Worm (Caenorhabditis elegans) whole organism, L4 larva: ENCODE measurements around the gene F47B8.18.

Experiments
- ama-1 ChIP-seq: fragments of 150-350 bp; optimal IDR thresholded peaks from 2 replicates; lab custom pipeline; 2014; ENCODE audit warnings: inconsistent platforms, mixed read lengths
- ceh-82 ChIP-seq: sonication (generic microtip); optimal IDR thresholded peaks from 2 replicates; lab custom pipeline; 2017; ENCODE audit warnings: missing biosample characterization, missing genetic modification characterization
- jun-1 ChIP-seq: fragments of 150-350 bp; optimal IDR thresholded peaks from 2 replicates; lab custom pipeline; 2014; ENCODE audit warnings: missing biosample characterization, missing genetic modification reagents, missing genetic modification characterization
- lin-29 ChIP-seq: fragments of 200-800 bp; sonication (Bioruptor generic); IDR thresholded peaks from 2 replicates; pipeline ENCODE4 v1.3.6; 2022; ENCODE audit warnings: missing genetic modification reagents, missing genetic modification characterization, missing compliant biosample characterization
- lsy-2 ChIP-seq, 2 experiments: fragments of 150-350 bp in 1 of 2; sonication (generic microtip) in 1 of 2; optimal IDR thresholded peaks; 2 replicates each; lab custom pipeline; 2014 to 2017; ENCODE audit warnings: missing biosample characterization in 2 of 2, missing genetic modification characterization in 2 of 2
- nhr-28 ChIP-seq: fragments of 150-350 bp; optimal IDR thresholded peaks from 2 replicates; lab custom pipeline; 2014; ENCODE audit warnings: missing biosample characterization, missing genetic modification characterization
- snpc-4 ChIP-seq: fragments of 150-350 bp; optimal IDR thresholded peaks from 2 replicates; lab custom pipeline; 2014; ENCODE audit warnings: missing biosample characterization, missing genetic modification characterization

ce11 chrV:14296499-14296898 lies 28.8 kb downstream of the F47B8.18 start, which contains the start of gene F14D7.3:
- TF ChIP-seq lin-29 (GFP tag; lab: Robert Waterston, UW) (no peak), nhr-28 (tag; lab: Kevin White, UChicago) (no peak), ceh-82 (tag; lab: Kevin White, UChicago) (no peak), lsy-2 (tag; optimal IDR thresholded peaks at IDR 0.05; lab: Kevin White, UChicago) (no peak), jun-1 (tag; lab: Kevin White, UChicago) (no peak), snpc-4 (tag; lab: Kevin White, UChicago) (no peak), ama-1 (lab: Kevin White, UChicago) (no peak)
